Worm (Caenorhabditis elegans): ENCODE measurements around the gene F11C1.4.

Gene F11C1.4

ce11 chrX:12942296-12942695 is 34.6 kb upstream of the F11C1.4 start:
- TF ChIP-seq nhr-27 (tag; optimal IDR thresholded peaks at IDR 0.05) (no peak), zfh-2 (GFP tag; conservative IDR thresholded peaks at IDR 0.05) (no peak), nhr-179 (tag; optimal IDR thresholded peaks at IDR 0.05) (no peak), F37B4.10 (GFP tag; IDR thresholded peaks at IDR 0.05) (no peak), ama-1 (optimal IDR thresholded peaks at IDR 0.05) (no peak), ama-1 (GFP tag; optimal IDR thresholded peaks at IDR 0.05) (no peak), die-1 (tag; optimal IDR thresholded peaks at IDR 0.05) (peak; percentile 68), hmg-1.2 (GFP tag; IDR thresholded peaks at IDR 0.05) (no peak; the same call in 1 of the 2 replicates), athp-1 (tag; optimal IDR thresholded peaks at IDR 0.05) (no peak), Y95B8A.8 (GFP tag; IDR thresholded peaks at IDR 0.05) (no peak), ztf-18 (tag; optimal IDR thresholded peaks at IDR 0.05) (no peak), egrh-3 (GFP tag; IDR thresholded peaks at IDR 0.05) (peak; percentile 37; the same call in 1 of the 2 replicates), Y79H2A.3 (GFP tag; conservative IDR thresholded peaks at IDR 0.05) (no peak), D2030.7 (GFP tag; IDR thresholded peaks at IDR 0.05) (peak; percentile 34; the same call in 1 of the 2 replicates), ceh-40 (GFP tag; IDR thresholded peaks at IDR 0.05) (no peak), lin-26 (GFP tag; IDR thresholded peaks at IDR 0.05) (peak; percentile 70), akir-1 (GFP tag; optimal IDR thresholded peaks at IDR 0.05) (no peak), snpc-1.3 (tag; optimal IDR thresholded peaks at IDR 0.05; ENCODE audit: insufficient read depth) (peak; percentile 66), efl-1 (GFP tag; optimal IDR thresholded peaks at IDR 0.05) (no peak), snpc-3.4 (tag; optimal IDR thresholded peaks at IDR 0.05) (peak; percentile 64), cebp-1 (GFP tag; IDR thresholded peaks at IDR 0.05) (peak; percentile 37; the same call in 1 of the 2 replicates), cebp-1 (tag; optimal IDR thresholded peaks at IDR 0.05) (no peak), tbp1 (GFP tag; optimal IDR thresholded peaks at IDR 0.05) (peak; percentile 90), attf-6 (GFP tag; IDR thresholded peaks at IDR 0.05) (no peak), lin-54 (GFP tag; optimal IDR thresholded peaks at IDR 0.05) (no peak), dpff-1 (tag; optimal IDR thresholded peaks at IDR 0.05) (no peak), repo-1 (tag; optimal IDR thresholded peaks at IDR 0.05) (no peak), B0035.1 (tag; optimal IDR thresholded peaks at IDR 0.05) (no peak), F52B5.7 (tag; optimal IDR thresholded peaks at IDR 0.05) (no peak), F23B12.7 (tag; optimal IDR thresholded peaks at IDR 0.05; ENCODE audit: insufficient read depth) (no peak), mel-28 (tag; optimal IDR thresholded peaks at IDR 0.05; ENCODE audit: borderline replicate concordance) (no peak), dox-1 (GFP tag; IDR thresholded peaks at IDR 0.05) (no peak), T07F8.4 (tag; optimal IDR thresholded peaks at IDR 0.05) (peak; percentile 16), lsy-27 (tag; optimal IDR thresholded peaks at IDR 0.05; ENCODE audit: borderline replicate concordance, insufficient read depth) (no peak), xnd-1 (tag; optimal IDR thresholded peaks at IDR 0.05) (no peak), lag-1 (GFP tag; IDR thresholded peaks at IDR 0.05) (no peak), B0336.3 (GFP tag; IDR thresholded peaks at IDR 0.05) (no peak), mes-4 (tag; optimal IDR thresholded peaks at IDR 0.05) (peak; percentile 16), rpc-1 (optimal IDR thresholded peaks at IDR 0.05) (peak; percentile 75), rpc-1 (tag; optimal IDR thresholded peaks at IDR 0.05) (peak; percentile 85), hrde-1 (tag; optimal IDR thresholded peaks at IDR 0.05; ENCODE audit: borderline replicate concordance) (no peak), snpc-4 (GFP tag; optimal IDR thresholded peaks at IDR 0.05) (peak; percentile 43), snpc-4 (tag; optimal IDR thresholded peaks at IDR 0.05) (no peak), attf-5 (GFP tag; optimal IDR thresholded peaks at IDR 0.05) (no peak), K11D2.4 (GFP tag; IDR thresholded peaks at IDR 0.05) (no peak), egl-44 (GFP tag; IDR thresholded peaks at IDR 0.05) (no peak; the same call in 1 of the 2 replicates), pbrm-1 (GFP tag; IDR thresholded peaks at IDR 0.05) (peak; percentile 68), him-1 (tag; optimal IDR thresholded peaks at IDR 0.05) (peak; percentile 66), F10E7.11 (tag; optimal IDR thresholded peaks at IDR 0.05) (no peak), F49E8.2 (tag; optimal IDR thresholded peaks at IDR 0.05; ENCODE audit: insufficient read depth) (peak; percentile 21)
